Worm (Caenorhabditis elegans) whole organism, L1 larva: Measurements from ENCODE around the gene B0303.16.

ENCODE experiments used
- Y116A8C.19 ChIP-seq: sonication (generic microtip); optimal IDR thresholded peaks from 2 replicates; lab custom pipeline; 2016; ENCODE audit warnings: missing compliant biosample characterization, missing genetic modification characterization, borderline replicate concordance
- aha-1 ChIP-seq: fragments of 150-350 bp; optimal IDR thresholded peaks from 2 replicates; lab custom pipeline; 2014; ENCODE audit warnings: missing biosample characterization, missing genetic modification characterization
- alr-1 ChIP-seq: fragments of 200-800 bp; sonication (Bioruptor generic); optimal IDR thresholded peaks from 2 replicates; lab custom pipeline; 2018; ENCODE audit warnings: borderline replicate concordance, mild to moderate bottlenecking, missing genetic modification characterization, missing compliant biosample characterization
- aly-2 ChIP-seq: fragments of 150-350 bp; optimal IDR thresholded peaks from 2 replicates; lab custom pipeline; 2014; ENCODE audit warnings: missing biosample characterization, missing genetic modification characterization
- ama-1 ChIP-seq: fragments of 150-350 bp; optimal IDR thresholded peaks from 2 replicates; lab custom pipeline; 2014
- blmp-1 ChIP-seq: fragments of 150-350 bp; optimal IDR thresholded peaks from 2 replicates; lab custom pipeline; 2014; ENCODE audit warnings: missing biosample characterization, missing genetic modification characterization
- ceh-63 ChIP-seq: fragments of 200-800 bp; sonication (Bioruptor generic); optimal IDR thresholded peaks from 2 replicates; lab custom pipeline; 2018; ENCODE audit warnings: mild to moderate bottlenecking, missing genetic modification characterization, missing compliant biosample characterization
- ceh-82 ChIP-seq, 3 experiments: fragments of 150-350 bp in 1 of 3; sonication (generic microtip) in 2 of 3; optimal IDR thresholded peaks; 2 replicates each; lab custom pipeline; 2014 to 2017; ENCODE audit warnings: missing biosample characterization in 3 of 3, missing genetic modification characterization in 3 of 3
- ces-1 ChIP-seq: fragments of 150-350 bp; optimal IDR thresholded peaks from 2 replicates; lab custom pipeline; 2014; ENCODE audit warnings: missing biosample characterization, missing genetic modification reagents, missing genetic modification characterization
- dpl-1 ChIP-seq, 3 experiments: fragments of 150-350 bp in 2 of 3; sonication (generic microtip) in 1 of 3; optimal IDR thresholded peaks; 2 replicates each; lab custom pipeline; 2014 to 2017; ENCODE audit warnings: missing biosample characterization in 3 of 3, missing genetic modification characterization in 3 of 3, missing genetic modification reagents in 3 of 3
- dsc-1 ChIP-seq: sonication (generic microtip); optimal IDR thresholded peaks from 2 replicates; lab custom pipeline; 2016; ENCODE audit warnings: mild to moderate bottlenecking, missing genetic modification characterization, missing compliant biosample characterization
- efl-1 ChIP-seq, 4 experiments: fragments of 150-350 bp; optimal IDR thresholded peaks in 3 of 4; peaks in 1 of 4; 1 replicate in 1 of 4; 2 replicates in 3 of 4; lab custom pipeline; 2014; ENCODE audit warnings: missing biosample characterization in 2 of 4, missing genetic modification characterization in 2 of 4, missing genetic modification reagents in 2 of 4
- egl-13 ChIP-seq: sonication (generic microtip); optimal IDR thresholded peaks from 2 replicates; lab custom pipeline; 2016; ENCODE audit warnings: missing genotype, missing genetic modification reagents, missing genetic modification characterization, missing compliant biosample characterization
- egl-27 ChIP-seq, 2 experiments: fragments of 150-350 bp in 1 of 2; sonication (generic microtip); optimal IDR thresholded peaks; 3 replicates each; lab custom pipeline; 2017 to 2018; ENCODE audit warnings: missing biosample characterization in 2 of 2, missing genetic modification characterization in 2 of 2, missing genetic modification reagents in 2 of 2
- elt-2 ChIP-seq: sonication (generic microtip); optimal IDR thresholded peaks from 2 replicates; lab custom pipeline; 2016; ENCODE audit warnings: missing genetic modification characterization, mild to moderate bottlenecking, inconsistent platforms, missing compliant biosample characterization, missing genetic modification reagents
- ets-5 ChIP-seq: fragments of 200-800 bp; sonication (Bioruptor generic); IDR thresholded peaks from 2 replicates; pipeline ENCODE4 v1.3.6; 2022; ENCODE audit warnings: missing genetic modification characterization, missing compliant biosample characterization
- fkh-4 ChIP-seq: sonication (generic microtip); optimal IDR thresholded peaks from 2 replicates; lab custom pipeline; 2016; ENCODE audit warnings: missing compliant biosample characterization, missing genetic modification characterization, borderline replicate concordance
- hlh-4 ChIP-seq: sonication (generic microtip); optimal IDR thresholded peaks from 2 replicates; lab custom pipeline; 2016; ENCODE audit warnings: mild to moderate bottlenecking, missing genetic modification characterization, missing compliant biosample characterization
- isw-1 ChIP-seq: fragments of 200-800 bp; sonication (Bioruptor generic); IDR thresholded peaks from 2 replicates; pipeline ENCODE4 v1.3.6; 2022; ENCODE audit warnings: missing genetic modification characterization, missing compliant biosample characterization
- jun-1 ChIP-seq: fragments of 150-350 bp; optimal IDR thresholded peaks from 2 replicates; lab custom pipeline; 2014; ENCODE audit warnings: missing biosample characterization, missing genetic modification reagents, missing genetic modification characterization
- lin-14 ChIP-seq: fragments of 200-800 bp; sonication (Bioruptor generic); optimal IDR thresholded peaks from 2 replicates; lab custom pipeline; 2018; ENCODE audit warnings: mild to moderate bottlenecking, missing genetic modification characterization, moderate library complexity, missing compliant biosample characterization
- lin-35 ChIP-seq, 2 experiments: fragments of 150-350 bp; optimal IDR thresholded peaks; 2 replicates each; lab custom pipeline; 2014; ENCODE audit warnings: missing biosample characterization in 2 of 2, missing genetic modification characterization in 2 of 2, missing genetic modification reagents in 2 of 2
- lir-3 ChIP-seq: sonication (generic microtip); optimal IDR thresholded peaks from 2 replicates; lab custom pipeline; 2016; ENCODE audit warnings: mild to moderate bottlenecking, missing genetic modification characterization, moderate library complexity, missing compliant biosample characterization; ENCODE audit not compliant: poor library complexity
- lsy-2 ChIP-seq, 2 experiments: fragments of 150-350 bp; optimal IDR thresholded peaks; 2 replicates each; lab custom pipeline; 2014; ENCODE audit warnings: missing biosample characterization in 2 of 2, missing genetic modification characterization in 2 of 2
- mab-9 ChIP-seq: fragments of 200-800 bp; sonication (Bioruptor generic); IDR thresholded peaks from 2 replicates; pipeline ENCODE4 v1.3.6; 2022; ENCODE audit warnings: missing genetic modification reagents, missing genetic modification characterization, missing compliant biosample characterization
- mef-2 ChIP-seq: fragments of 150-350 bp; optimal IDR thresholded peaks from 2 replicates; lab custom pipeline; 2014; ENCODE audit warnings: missing biosample characterization, missing genetic modification characterization
- mep-1 ChIP-seq: fragments of 150-350 bp; optimal IDR thresholded peaks from 2 replicates; lab custom pipeline; 2014; ENCODE audit warnings: missing biosample characterization, missing genetic modification characterization
- nhr-12 ChIP-seq: sonication (generic microtip); optimal IDR thresholded peaks from 2 replicates; lab custom pipeline; 2017; ENCODE audit warnings: missing biosample characterization, missing genetic modification characterization
- nhr-19 ChIP-seq: fragments of 200-800 bp; sonication (Bioruptor generic); conservative IDR thresholded peaks from 2 replicates; pipeline ENCODE4 v1.3.6; 2022; ENCODE audit warnings: missing genetic modification characterization, missing compliant biosample characterization
- nhr-20 ChIP-seq: sonication (generic microtip); optimal IDR thresholded peaks from 2 replicates; lab custom pipeline; 2016; ENCODE audit warnings: mild to moderate bottlenecking, missing genetic modification characterization, missing compliant biosample characterization
- nhr-237 ChIP-seq: fragments of 150-350 bp; optimal IDR thresholded peaks from 2 replicates; lab custom pipeline; 2014; ENCODE audit warnings: missing biosample characterization, missing genetic modification characterization
- nhr-28 ChIP-seq: fragments of 150-350 bp; optimal IDR thresholded peaks from 2 replicates; lab custom pipeline; 2014; ENCODE audit warnings: missing biosample characterization, missing genetic modification characterization
- nhr-71 ChIP-seq: sonication (generic microtip); optimal IDR thresholded peaks from 2 replicates; lab custom pipeline; 2016; ENCODE audit warnings: mild to moderate bottlenecking, missing genetic modification characterization, moderate library complexity, missing compliant biosample characterization
- nhr-76 ChIP-seq: sonication (generic microtip); optimal IDR thresholded peaks from 2 replicates; lab custom pipeline; 2017; ENCODE audit warnings: missing biosample characterization, missing genetic modification characterization
- nhr-84 ChIP-seq: sonication (generic microtip); optimal IDR thresholded peaks from 2 replicates; lab custom pipeline; 2017; ENCODE audit warnings: missing biosample characterization, missing genetic modification characterization
- nhr-90 ChIP-seq: sonication (generic microtip); optimal IDR thresholded peaks from 2 replicates; lab custom pipeline; 2016; ENCODE audit warnings: mild to moderate bottlenecking, missing genetic modification characterization, missing compliant biosample characterization; ENCODE audit not compliant: poor library complexity
- pax-3 ChIP-seq: fragments of 200-800 bp; sonication (Bioruptor generic); optimal IDR thresholded peaks from 2 replicates; lab custom pipeline; 2018; ENCODE audit warnings: mild to moderate bottlenecking, missing genetic modification characterization, moderate library complexity, missing compliant biosample characterization
- skn-1 ChIP-seq: fragments of 150-350 bp; optimal IDR thresholded peaks from 2 replicates; lab custom pipeline; 2014; ENCODE audit warnings: missing biosample characterization, missing genetic modification characterization
- snu-23 ChIP-seq: sonication (generic microtip); optimal IDR thresholded peaks from 2 replicates; lab custom pipeline; 2016; ENCODE audit warnings: missing genetic modification characterization, missing compliant biosample characterization
- sptf-1 ChIP-seq: fragments of 150-350 bp; optimal IDR thresholded peaks from 2 replicates; lab custom pipeline; 2014; ENCODE audit warnings: missing biosample characterization, missing genetic modification characterization
- tbx-2 ChIP-seq: sonication (generic microtip); optimal IDR thresholded peaks from 2 replicates; lab custom pipeline; 2016; ENCODE audit warnings: missing genetic modification characterization, missing compliant biosample characterization
- tlp-1 ChIP-seq: fragments of 150-350 bp; optimal IDR thresholded peaks from 2 replicates; lab custom pipeline; 2014; ENCODE audit warnings: missing biosample characterization, missing genetic modification characterization
- unc-130 ChIP-seq: fragments of 150-350 bp; optimal IDR thresholded peaks from 2 replicates; lab custom pipeline; 2017; ENCODE audit warnings: missing biosample characterization, missing genetic modification characterization, inconsistent platforms
- ztf-11 ChIP-seq, 2 experiments: sonication (generic microtip); optimal IDR thresholded peaks; 2 replicates each; lab custom pipeline; 2016 to 2017; ENCODE audit warnings: missing genetic modification characterization in 2 of 2, missing biosample characterization in 1 of 2, missing compliant biosample characterization in 1 of 2
- ztf-4 ChIP-seq: fragments of 150-350 bp; optimal IDR thresholded peaks from 2 replicates; lab custom pipeline; 2014; ENCODE audit warnings: missing biosample characterization, missing genetic modification characterization

Gene B0303.16

DNA sequence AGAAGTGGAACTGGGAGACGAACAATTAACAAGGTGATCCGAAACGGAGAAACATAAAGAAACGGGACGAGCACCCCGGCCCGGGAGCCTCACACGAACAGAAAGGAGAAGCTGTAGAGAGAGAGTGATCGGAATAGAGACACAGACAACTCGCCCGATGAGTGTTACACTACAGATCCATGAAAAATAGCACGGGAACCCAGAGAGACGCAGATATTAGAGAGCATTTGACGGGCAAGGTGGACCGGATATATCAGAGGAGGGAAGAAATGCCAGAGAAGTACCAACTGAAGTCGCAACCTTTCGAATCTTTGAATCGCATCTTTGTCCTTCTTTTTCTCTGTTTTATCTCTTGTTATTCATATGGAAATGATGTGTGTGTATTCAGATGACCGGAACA lies 20.4 kb upstream of the B0303.16 start, which contains the start of gene anmt-1 (continued):
- TF ChIP-seq efl-1 (optimal IDR thresholded peaks at IDR 0.05; lab: Kevin White, UChicago) (peak in 1 of 2 experiments; percentile 10), efl-1 (GFP tag; optimal IDR thresholded peaks at IDR 0.05 in 1 of 2; lab: Kevin White, UChicago) (no peak), skn-1 (tag; lab: Kevin White, UChicago) (no peak), ets-5 (GFP tag; lab: Robert Waterston, UW) (no peak), egl-13 (tag; lab: Kevin White, UChicago) (no peak), elt-2 (tag; lab: Kevin White, UChicago) (no peak), lir-3 (tag; lab: Kevin White, UChicago) (no peak), unc-130 (tag; lab: Kevin White, UChicago) (no peak), nhr-76 (tag; lab: Kevin White, UChicago) (no peak), nhr-12 (tag; lab: Kevin White, UChicago) (no peak), ceh-63 (GFP tag; lab: Kevin White, UChicago) (no peak), nhr-71 (tag; lab: Kevin White, UChicago) (peak; percentile 36), ces-1 (GFP tag; lab: Kevin White, UChicago) (no peak), lsy-2 (tag; optimal IDR thresholded peaks at IDR 0.05; lab: Kevin White, UChicago) (no peak), nhr-84 (tag; lab: Kevin White, UChicago) (no peak), nhr-20 (tag; lab: Kevin White, UChicago) (no peak), pax-3 (tag; lab: Kevin White, UChicago) (no peak), mef-2 (tag; lab: Kevin White, UChicago) (no peak)

DNA sequence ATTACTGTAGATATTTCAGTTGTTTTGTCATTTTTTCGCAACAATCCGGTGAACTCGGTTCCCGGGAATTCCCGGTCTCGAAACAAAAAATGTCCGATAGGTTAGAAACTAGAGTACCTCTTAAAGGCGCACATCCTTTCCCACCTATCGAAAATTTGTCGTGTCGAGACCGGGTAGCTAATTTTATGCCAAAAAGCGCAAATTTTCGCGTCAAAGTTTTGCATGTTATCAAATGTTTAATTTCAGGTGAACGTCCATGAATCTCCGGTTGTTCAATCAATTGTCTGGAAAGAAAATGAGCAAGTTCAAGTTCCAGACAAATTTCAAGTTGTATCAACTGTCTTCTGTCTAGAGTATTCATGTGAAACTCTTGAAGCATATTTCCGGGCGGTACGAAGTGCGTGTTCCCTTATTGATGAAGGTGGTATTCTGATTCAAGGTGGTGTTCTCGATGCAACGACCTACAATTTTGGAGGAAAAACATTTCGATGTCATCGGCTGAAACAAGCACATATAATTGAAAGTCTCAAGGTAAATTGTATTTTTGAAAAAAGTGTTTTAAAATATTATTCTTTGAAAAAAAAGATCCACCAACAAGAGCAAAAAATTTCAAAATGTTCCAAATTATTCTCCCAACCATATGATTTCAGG lies 19.1 kb upstream of the B0303.16 start:
- TF ChIP-seq ztf-4 (tag; lab: Kevin White, UChicago), result no peak
- no peak for TF ChIP-seq lsy-2 (tag; optimal IDR thresholded peaks at IDR 0.05; lab: Kevin White, UChicago)
- TF ChIP-seq aly-2 (tag; lab: Kevin White, UChicago), result no peak
- TF ChIP-seq sptf-1 (tag; lab: Kevin White, UChicago), result no peak
- no peak for TF ChIP-seq nhr-20 (tag; lab: Kevin White, UChicago)
- no peak for TF ChIP-seq fkh-4 (tag; lab: Kevin White, UChicago)
- TF ChIP-seq isw-1 (GFP tag; lab: Robert Waterston, UW), result no peak

DNA sequence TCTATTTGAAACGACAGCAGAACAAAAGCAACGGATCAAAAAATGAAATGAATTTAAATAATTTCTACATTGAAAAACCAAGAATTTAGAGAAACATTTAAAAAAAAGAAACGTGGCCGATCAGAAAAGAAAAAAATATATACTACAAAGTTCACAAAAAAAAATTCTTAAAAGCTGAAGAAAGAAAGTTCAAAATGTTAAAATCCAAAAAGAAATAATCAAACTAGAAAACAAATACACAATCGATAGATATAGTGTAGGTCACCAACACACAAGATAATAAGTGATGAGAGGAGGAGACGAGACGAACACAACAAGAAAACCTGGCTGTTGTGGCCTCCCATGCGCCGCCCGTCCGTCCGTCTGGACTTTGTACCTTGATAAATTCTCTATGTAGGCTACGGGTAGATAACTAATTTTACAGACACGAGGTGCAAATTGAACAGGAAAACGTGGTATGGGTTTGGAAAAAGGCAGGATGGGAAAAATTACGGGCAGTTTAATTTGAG lies 16.4 kb upstream of the B0303.16 start, which contains the start of gene hadb-1:
Gene hadb-1 (minus strand): TSS at position 51 of the 509 bp plus-strand sequence.
- TF ChIP-seq efl-1 (optimal IDR thresholded peaks at IDR 0.05; lab: Kevin White, UChicago) (no peak), efl-1 (GFP tag; optimal IDR thresholded peaks at IDR 0.05 in 1 of 2; lab: Kevin White, UChicago) (peak in 1 of 2 experiments; percentile 53), dsc-1 (tag; lab: Kevin White, UChicago) (no peak), nhr-237 (no peak), ces-1 (GFP tag; lab: Kevin White, UChicago) (no peak), mep-1 (tag; lab: Kevin White, UChicago) (peak; percentile 4), tlp-1 (tag; lab: Kevin White, UChicago) (no peak), egl-27 (tag; optimal IDR thresholded peaks at IDR 0.05; lab: Kevin White, UChicago) (no peak), jun-1 (tag; lab: Kevin White, UChicago) (no peak), nhr-20 (tag; lab: Kevin White, UChicago) (peak; percentile 54), aha-1 (no peak), tbx-2 (tag; lab: Kevin White, UChicago) (no peak), ztf-11 (tag; optimal IDR thresholded peaks at IDR 0.05; lab: Kevin White, UChicago) (no peak), egl-13 (tag; lab: Kevin White, UChicago) (no peak), nhr-19 (GFP tag; lab: Robert Waterston, UW) (no peak), nhr-12 (tag; lab: Kevin White, UChicago) (no peak), ceh-63 (GFP tag; lab: Kevin White, UChicago) (no peak), nhr-71 (tag; lab: Kevin White, UChicago) (peak; percentile 38), ama-1 (lab: Kevin White, UChicago) (no peak), lin-14 (peak; percentile 81), mab-9 (GFP tag; lab: Robert Waterston, UW) (no peak), nhr-90 (tag; lab: Kevin White, UChicago) (no peak), lin-35 (GFP tag; optimal IDR thresholded peaks at IDR 0.05; lab: Kevin White, UChicago) (peak in 1 of 2 experiments; percentile 28), snu-23 (GFP tag; lab: Kevin White, UChicago) (peak; percentile 34), alr-1 (tag; lab: Kevin White, UChicago) (no peak), isw-1 (GFP tag; lab: Robert Waterston, UW) (no peak), ceh-82 (tag; optimal IDR thresholded peaks at IDR 0.05; lab: Kevin White, UChicago) (no peak), blmp-1 (tag; lab: Kevin White, UChicago) (peak; percentile 31), Y116A8C.19 (tag; lab: Kevin White, UChicago) (no peak), dpl-1 (GFP tag; optimal IDR thresholded peaks at IDR 0.05; lab: Kevin White, UChicago) (peak in 1 of 3 experiments; percentile 19), nhr-28 (tag; lab: Kevin White, UChicago) (no peak), ztf-4 (tag; lab: Kevin White, UChicago) (no peak), hlh-4 (tag; lab: Kevin White, UChicago) (no peak)
